Fruit fly (Drosophila melanogaster): ENCODE measurements around the gene stc.

Gene stc

dm6 chr2L:15113234-15113916 is at the start of gene stc:
Gene stc, plus strand, starts transcription at chr2L:15113480.
- TF ChIP-seq CG8478 (optimal IDR thresholded peaks at IDR 0.05) (no peak), CTCF (optimal IDR thresholded peaks at IDR 0.05) (peak; percentile 94 to 96)

dm6 chr2L:15065663-15066062 is 47.6 kb upstream of the stc start:
- no peak for TF ChIP-seq CTCF (optimal IDR thresholded peaks at IDR 0.05)
- TF ChIP-seq CG8478 (optimal IDR thresholded peaks at IDR 0.05), result no peak

DNA sequence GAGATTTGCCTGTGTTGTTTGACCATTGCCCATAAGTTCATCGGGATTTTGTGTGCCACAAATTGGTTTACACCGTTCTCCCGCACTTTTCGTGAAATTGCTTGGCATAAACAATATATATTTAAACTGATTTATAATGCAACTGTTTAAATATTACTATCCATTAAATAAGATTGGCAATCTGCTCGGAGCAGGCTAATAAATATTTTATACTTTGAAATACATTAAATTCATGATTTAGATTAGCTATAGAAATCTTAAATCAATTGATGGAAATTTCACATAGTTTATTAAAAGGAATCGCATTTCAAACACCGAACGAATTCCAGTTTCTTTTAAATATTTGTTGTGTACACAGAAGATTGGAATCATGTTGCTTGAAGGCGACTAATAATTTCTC is 47.1 kb upstream of the stc start:
- no peak for TF ChIP-seq CTCF (optimal IDR thresholded peaks at IDR 0.05)
- TF ChIP-seq CG8478 (optimal IDR thresholded peaks at IDR 0.05), result no peak

- TF ChIP-seq CG8478 (optimal IDR thresholded peaks at IDR 0.05), result no peak
- TF ChIP-seq CTCF (optimal IDR thresholded peaks at IDR 0.05), result peak in 1 of 2 experiments; percentile 23
Measured at dm6 chr2L:15067832-15068231, 45.4 kb upstream of the stc start.

dm6 chr2L:15070216-15070615 is 43.1 kb upstream of the stc start, which contains the start of gene vig:
Gene vig, minus strand, starts transcription at chr2L:15070316.
- TF ChIP-seq CTCF (optimal IDR thresholded peaks at IDR 0.05) (no peak), CG8478 (optimal IDR thresholded peaks at IDR 0.05) (no peak)

DNA sequence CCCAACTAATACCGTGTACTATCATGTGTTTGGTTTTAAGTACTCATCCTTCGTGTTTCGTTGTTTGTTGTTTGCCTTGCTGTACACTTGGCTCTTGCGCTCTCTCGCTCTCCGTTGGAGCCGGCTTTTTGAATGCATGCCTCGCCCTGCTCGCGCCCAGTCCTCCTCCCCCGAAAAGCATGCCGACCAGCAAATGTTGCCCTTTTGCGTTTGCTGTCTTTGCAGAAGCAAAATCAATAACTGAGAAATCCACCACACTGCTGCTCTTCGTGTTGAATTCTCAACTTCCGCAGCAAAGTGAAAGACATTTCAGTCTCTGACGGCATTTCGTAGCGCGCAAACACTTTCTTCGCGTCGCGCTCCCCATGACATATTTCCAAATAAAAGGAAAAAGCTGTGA is 38.8 kb upstream of the stc start, which contains the start of gene wwk:
Gene wwk (plus strand): TSS at position 312 of the 400 bp plus-strand sequence.
- TF ChIP-seq CTCF (optimal IDR thresholded peaks at IDR 0.05) (no peak), CG8478 (optimal IDR thresholded peaks at IDR 0.05) (no peak)

- TF ChIP-seq CTCF (optimal IDR thresholded peaks at IDR 0.05) (no peak), CG8478 (optimal IDR thresholded peaks at IDR 0.05) (no peak)
Measured at dm6 chr2L:15106100-15106499, 7.2 kb upstream of the stc start.

DNA sequence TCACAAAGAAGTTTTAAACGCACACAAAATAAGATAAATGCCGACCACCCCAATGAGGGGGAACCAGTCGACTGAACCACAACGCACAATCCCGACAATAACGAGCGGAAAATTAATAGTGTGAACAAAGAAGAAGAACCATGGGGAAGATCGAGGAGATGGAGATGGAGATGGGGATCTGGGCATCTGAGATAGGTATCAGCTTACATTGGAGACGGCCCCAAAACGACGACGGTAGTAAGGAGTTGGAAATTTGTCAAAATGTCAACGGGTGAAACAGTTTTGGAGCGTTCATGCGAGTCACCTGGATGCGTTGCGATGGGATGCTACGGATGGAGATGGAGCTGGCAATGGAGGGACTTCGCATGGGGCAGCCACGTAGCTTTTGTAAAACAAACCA is 6.0 kb upstream of the stc start:
- no peak for TF ChIP-seq CTCF (optimal IDR thresholded peaks at IDR 0.05)
- TF ChIP-seq CG8478 (optimal IDR thresholded peaks at IDR 0.05), result no peak

DNA sequence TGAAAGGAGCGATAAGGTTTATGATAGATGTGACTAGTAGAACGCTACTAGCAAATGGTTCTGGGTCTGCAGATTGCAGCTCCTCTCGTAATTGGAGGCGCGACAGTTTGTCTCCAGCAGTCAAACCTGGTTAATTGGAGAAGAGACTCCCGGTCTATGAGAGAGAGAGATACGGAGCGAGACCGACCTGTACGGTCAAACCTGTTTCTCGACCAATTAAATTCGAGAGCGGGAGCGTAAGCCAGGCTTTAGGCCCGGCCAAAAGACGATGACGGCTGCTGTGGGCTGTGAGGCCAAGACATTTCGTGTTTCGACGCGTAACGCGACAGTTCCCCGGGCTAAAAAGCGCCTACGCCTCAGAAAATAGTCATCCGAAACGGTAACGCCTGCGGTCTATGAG is 4.1 kb upstream of the stc start, which contains the start of gene CG15269:
Gene CG15269 (plus strand): TSS at position 261 of the 400 bp plus-strand sequence.
- TF ChIP-seq CG8478 (optimal IDR thresholded peaks at IDR 0.05) (no peak), CTCF (optimal IDR thresholded peaks at IDR 0.05) (no peak)

dm6 chr2L:15111276-15111675 is 2.0 kb upstream of the stc start:
- TF ChIP-seq CTCF (optimal IDR thresholded peaks at IDR 0.05), result no peak
- no peak for TF ChIP-seq CG8478 (optimal IDR thresholded peaks at IDR 0.05)

DNA sequence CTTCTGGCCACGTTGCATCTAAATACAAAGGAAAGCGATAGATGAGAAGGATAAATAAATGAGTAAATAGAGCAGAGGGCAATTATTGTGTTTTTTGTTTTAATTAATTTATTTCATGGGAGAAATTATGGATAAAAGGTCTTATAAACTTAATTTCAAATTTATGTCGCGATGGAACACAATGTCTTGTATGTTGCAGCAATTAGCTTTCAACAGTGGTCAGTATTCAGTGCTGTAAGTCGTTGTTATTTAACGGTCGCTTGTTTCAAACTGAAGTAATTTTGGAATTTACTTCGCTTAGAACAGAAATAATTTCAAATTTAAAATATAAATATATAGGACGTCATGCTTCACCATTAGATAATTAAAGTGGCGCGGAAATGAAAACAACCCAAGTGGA is 4.7 kb downstream of the stc start:
- TF ChIP-seq CTCF (optimal IDR thresholded peaks at IDR 0.05) (no peak), CG8478 (optimal IDR thresholded peaks at IDR 0.05) (no peak)

DNA sequence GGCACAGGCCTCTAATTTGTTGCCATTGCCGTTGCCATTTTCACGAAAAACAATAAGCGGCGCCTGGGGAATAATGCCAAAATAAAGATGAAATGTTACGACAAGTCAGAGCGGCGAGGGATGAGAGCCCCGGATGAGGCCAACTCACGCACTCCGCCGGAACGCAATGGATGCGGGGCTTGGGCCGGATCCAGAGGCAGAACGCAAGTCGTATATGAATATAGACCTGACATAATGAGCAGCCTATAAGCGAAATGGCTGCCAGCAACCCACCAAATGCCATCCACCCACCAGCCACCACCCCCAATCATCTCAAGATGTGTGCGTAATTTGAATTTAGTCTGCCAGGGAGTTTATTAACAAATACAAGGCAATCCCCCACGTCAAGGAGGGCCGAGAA is 5.2 kb downstream of the stc start:
- TF ChIP-seq CTCF (optimal IDR thresholded peaks at IDR 0.05) (no peak), CG8478 (optimal IDR thresholded peaks at IDR 0.05) (no peak)
